Worm (Caenorhabditis elegans) whole organism, mixed stage, embryonic: ENCODE measurements around the gene F55A4.13.
A peak's percentile ranks its signal among the peaks of the same experiment; 100 is the strongest.

ENCODE experiments used
- ces-1 ChIP-seq: fragments of 150-350 bp; optimal IDR thresholded peaks from 2 replicates; lab custom pipeline; 2014; ENCODE audit warnings: missing biosample characterization, missing genetic modification reagents, missing genetic modification characterization
- cnd-1 ChIP-seq: fragments of 200-800 bp; sonication (Bioruptor generic); optimal IDR thresholded peaks from 2 replicates; lab custom pipeline; 2018; ENCODE audit warnings: mild to moderate bottlenecking, missing genetic modification characterization, missing compliant biosample characterization
- elt-3 ChIP-seq: fragments of 150-350 bp; optimal IDR thresholded peaks from 2 replicates; lab custom pipeline; 2014; ENCODE audit warnings: missing biosample characterization, missing genetic modification characterization
- lin-32 ChIP-seq: fragments of 200-800 bp; sonication (Bioruptor generic); optimal IDR thresholded peaks from 2 replicates; lab custom pipeline; 2018; ENCODE audit warnings: mild to moderate bottlenecking, missing genetic modification characterization, missing compliant biosample characterization
- nhr-12 ChIP-seq: fragments of 150-350 bp; optimal IDR thresholded peaks from 2 replicates; lab custom pipeline; 2014; ENCODE audit warnings: missing biosample characterization, missing genetic modification characterization
- nhr-28 ChIP-seq: fragments of 150-350 bp; optimal IDR thresholded peaks from 2 replicates; lab custom pipeline; 2014; ENCODE audit warnings: missing biosample characterization, missing genetic modification characterization
- sem-2 ChIP-seq: fragments of 200-800 bp; sonication (Bioruptor generic); optimal IDR thresholded peaks from 2 replicates; lab custom pipeline; 2018; ENCODE audit warnings: mild to moderate bottlenecking, missing genetic modification characterization, missing compliant biosample characterization
- tbx-8 ChIP-seq: fragments of 200-800 bp; sonication (Bioruptor generic); optimal IDR thresholded peaks from 2 replicates; lab custom pipeline; 2018; ENCODE audit warnings: mild to moderate bottlenecking, missing genetic modification characterization, moderate library complexity, missing compliant biosample characterization
- unc-39 ChIP-seq: fragments of 150-350 bp; optimal IDR thresholded peaks from 2 replicates; lab custom pipeline; 2014; ENCODE audit warnings: missing biosample characterization, missing genetic modification characterization
- unc-62 ChIP-seq: fragments of 150-350 bp; optimal IDR thresholded peaks from 2 replicates; lab custom pipeline; 2014; ENCODE audit warnings: missing biosample characterization, missing genetic modification reagents, missing genetic modification characterization
- ztf-11 ChIP-seq: fragments of 150-350 bp; optimal IDR thresholded peaks from 2 replicates; lab custom pipeline; 2014; ENCODE audit warnings: missing biosample characterization, missing genetic modification characterization

DNA sequence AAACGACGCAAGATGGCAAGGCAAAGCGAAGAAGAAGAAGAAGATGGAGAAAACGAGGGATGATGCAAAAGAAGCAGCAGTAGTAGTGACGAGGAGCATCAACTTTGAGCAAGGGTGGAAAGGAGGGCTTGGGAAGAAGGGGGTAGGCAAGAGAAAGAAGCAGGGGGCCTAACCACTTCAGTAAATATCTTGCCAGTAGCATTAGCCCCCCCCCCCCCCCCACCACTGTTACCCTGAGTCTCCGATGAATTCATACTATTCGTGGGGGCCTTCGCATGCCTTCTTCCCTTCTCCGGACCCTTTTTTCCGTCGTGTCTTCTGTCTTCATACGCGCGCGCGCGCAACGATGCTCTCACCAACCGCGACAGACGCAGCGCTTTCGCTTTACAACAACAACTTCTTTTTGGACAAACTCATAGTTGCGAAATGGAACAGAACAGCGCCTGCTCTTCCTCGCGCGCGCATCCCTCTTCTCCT lies 4.5 kb upstream of the F55A4.13 start:
- no peak for TF ChIP-seq elt-3
- TF ChIP-seq nhr-28 (tag; lab: Kevin White, UChicago), result no peak
- TF ChIP-seq nhr-12 (tag; lab: Kevin White, UChicago), result no peak
- peak; percentile 58 for TF ChIP-seq cnd-1 (tag; lab: Kevin White, UChicago)
- no peak for TF ChIP-seq unc-62 (GFP tag; lab: Kevin White, UChicago)
- TF ChIP-seq lin-32 (GFP tag; lab: Kevin White, UChicago), result no peak
- TF ChIP-seq ztf-11 (tag; lab: Kevin White, UChicago), result no peak
- no peak for TF ChIP-seq sem-2 (GFP tag; lab: Kevin White, UChicago)
- no peak for TF ChIP-seq tbx-8
- TF ChIP-seq ces-1 (GFP tag; lab: Kevin White, UChicago), result peak; percentile 62
- no peak for TF ChIP-seq unc-39
